Worm (Caenorhabditis elegans) whole organism, young adult: ENCODE results near the gene Y54G2A.15.

Source experiments
- B0019.2 ChIP-seq: fragments of 200-800 bp; sonication (Bioruptor generic); conservative IDR thresholded peaks from 2 replicates; pipeline ENCODE4 v1.3.6; 2022; ENCODE audit warnings: missing genetic modification reagents, missing genetic modification characterization, missing compliant biosample characterization
- B0336.3 ChIP-seq: fragments of 200-800 bp; sonication (Bioruptor generic); IDR thresholded peaks from 2 replicates; pipeline ENCODE4 v1.3.6; 2022; ENCODE audit warnings: missing genetic modification characterization, missing compliant biosample characterization
- F10E7.11 ChIP-seq: sonication (generic microtip); optimal IDR thresholded peaks from 2 replicates; lab custom pipeline; 2017; ENCODE audit warnings: mild to moderate bottlenecking, missing genetic modification characterization, moderate library complexity, missing compliant biosample characterization
- F22D6.2 ChIP-seq: sonication (generic microtip); optimal IDR thresholded peaks from 2 replicates; lab custom pipeline; 2016; ENCODE audit warnings: mild to moderate bottlenecking, missing genetic modification characterization, missing compliant biosample characterization
- F23B12.7 ChIP-seq: sonication (generic microtip); optimal IDR thresholded peaks from 2 replicates; lab custom pipeline; 2017; ENCODE audit warnings: missing genetic modification characterization, mild to moderate bottlenecking, missing compliant biosample characterization, antibody characterized with exemption, moderate library complexity; ENCODE audit not compliant: insufficient read depth
- F33H1.4 ChIP-seq: fragments of 200-800 bp; sonication (Bioruptor generic); IDR thresholded peaks from 2 replicates; pipeline ENCODE4 v1.3.6; 2022; ENCODE audit warnings: missing genetic modification reagents, missing genetic modification characterization, missing compliant biosample characterization
- F39B2.1 ChIP-seq: fragments of 200-800 bp; sonication (Bioruptor generic); IDR thresholded peaks from 2 replicates; pipeline ENCODE4 v1.3.6; 2022; ENCODE audit warnings: missing genetic modification reagents, missing genetic modification characterization, missing compliant biosample characterization
- F57A8.1 ChIP-seq: fragments of 200-800 bp; sonication (Bioruptor generic); optimal IDR thresholded peaks from 2 replicates; lab custom pipeline; 2018; ENCODE audit warnings: mild to moderate bottlenecking, missing genetic modification characterization, moderate library complexity, missing compliant biosample characterization
- K12H6.12 ChIP-seq: fragments of 200-800 bp; sonication (Bioruptor generic); optimal IDR thresholded peaks from 2 replicates; lab custom pipeline; 2018; ENCODE audit warnings: mild to moderate bottlenecking, missing genetic modification characterization, missing compliant biosample characterization
- Y56A3A.18 ChIP-seq: fragments of 200-800 bp; sonication (Bioruptor generic); IDR thresholded peaks from 2 replicates; pipeline ENCODE4 v1.3.6; 2022; ENCODE audit warnings: missing genetic modification reagents, missing genetic modification characterization, missing compliant biosample characterization
- Y79H2A.3 ChIP-seq: fragments of 200-800 bp; sonication (Bioruptor generic); conservative IDR thresholded peaks from 2 replicates; pipeline ENCODE4 v1.3.6; 2022; ENCODE audit warnings: missing genetic modification reagents, missing genetic modification characterization, missing compliant biosample characterization
- ZK185.1 ChIP-seq: sonication (generic microtip); optimal IDR thresholded peaks from 2 replicates; lab custom pipeline; 2016; ENCODE audit warnings: mild to moderate bottlenecking, missing genetic modification characterization, missing compliant biosample characterization; ENCODE audit not compliant: poor library complexity, severe bottlenecking
- akir-1 ChIP-seq: fragments of 200-800 bp; sonication (Bioruptor generic); optimal IDR thresholded peaks from 2 replicates; lab custom pipeline; 2018; ENCODE audit warnings: mild to moderate bottlenecking, missing genetic modification characterization, moderate library complexity, missing compliant biosample characterization
- aptf-2 ChIP-seq: fragments of 200-800 bp; sonication (Bioruptor generic); conservative IDR thresholded peaks from 2 replicates; pipeline ENCODE4 v1.3.6; 2022; ENCODE audit warnings: missing genetic modification reagents, missing genetic modification characterization, missing compliant biosample characterization
- bed-1 ChIP-seq: fragments of 200-800 bp; sonication (Bioruptor generic); IDR thresholded peaks from 2 replicates; pipeline ENCODE4 v1.3.6; 2022; ENCODE audit warnings: missing genetic modification reagents, missing genetic modification characterization, missing compliant biosample characterization
- ccch-3 ChIP-seq: fragments of 200-800 bp; sonication (Bioruptor generic); optimal IDR thresholded peaks from 2 replicates; lab custom pipeline; 2018; ENCODE audit warnings: mild to moderate bottlenecking, missing genetic modification characterization, missing compliant biosample characterization
- cebp-1 ChIP-seq, 2 experiments: fragments of 200-800 bp in 1 of 2; sonication (Bioruptor generic) in 1 of 2; sonication (generic microtip) in 1 of 2; IDR thresholded peaks in 1 of 2; optimal IDR thresholded peaks in 1 of 2; 2 replicates each; pipeline versions ENCODE4 v1.3.6 to Lab custom; 2017 to 2022; ENCODE audit warnings: missing compliant biosample characterization in 2 of 2, missing genetic modification characterization in 2 of 2, mild to moderate bottlenecking in 1 of 2, missing genetic modification reagents in 1 of 2, moderate library complexity in 1 of 2
- ceh-27 ChIP-seq: fragments of 200-800 bp; sonication (Bioruptor generic); optimal IDR thresholded peaks from 2 replicates; lab custom pipeline; 2018; ENCODE audit warnings: mild to moderate bottlenecking, missing genetic modification characterization, moderate library complexity, missing compliant biosample characterization
- ceh-91 ChIP-seq: fragments of 200-800 bp; sonication (Bioruptor generic); IDR thresholded peaks from 2 replicates; pipeline ENCODE4 v1.3.6; 2022; ENCODE audit warnings: missing genetic modification reagents, missing genetic modification characterization, missing compliant biosample characterization
- die-1 ChIP-seq: sonication (generic microtip); optimal IDR thresholded peaks from 2 replicates; lab custom pipeline; 2016; ENCODE audit warnings: missing genotype, mild to moderate bottlenecking, missing genetic modification characterization, missing compliant biosample characterization
- dpl-1 ChIP-seq: fragments of 150-350 bp; optimal IDR thresholded peaks from 2 replicates; lab custom pipeline; 2014; ENCODE audit warnings: missing biosample characterization, missing genetic modification reagents, missing genetic modification characterization
- efl-1 ChIP-seq: fragments of 150-350 bp; optimal IDR thresholded peaks from 2 replicates; lab custom pipeline; 2014; ENCODE audit warnings: missing biosample characterization, missing genetic modification reagents, missing genetic modification characterization
- egl-18 ChIP-seq: fragments of 200-800 bp; sonication (Bioruptor generic); IDR thresholded peaks from 2 replicates; pipeline ENCODE4 v1.3.6; 2022; ENCODE audit warnings: missing genetic modification reagents, missing genetic modification characterization, missing compliant biosample characterization
- egl-44 ChIP-seq: fragments of 200-800 bp; sonication (Bioruptor generic); IDR thresholded peaks from 2 replicates; pipeline ENCODE4 v1.3.6; 2022; ENCODE audit warnings: missing genetic modification reagents, missing genetic modification characterization, missing compliant biosample characterization
- egrh-3 ChIP-seq: fragments of 200-800 bp; sonication (Bioruptor generic); IDR thresholded peaks from 2 replicates; pipeline ENCODE4 v1.3.6; 2022; ENCODE audit warnings: missing genetic modification reagents, missing genetic modification characterization, missing compliant biosample characterization
- fkh-3 ChIP-seq: sonication (generic microtip); optimal IDR thresholded peaks from 2 replicates; lab custom pipeline; 2016; ENCODE audit warnings: mild to moderate bottlenecking, missing genetic modification characterization, missing compliant biosample characterization
- gei-17 ChIP-seq: fragments of 200-800 bp; sonication (Bioruptor generic); optimal IDR thresholded peaks from 2 replicates; lab custom pipeline; 2018; ENCODE audit warnings: mild to moderate bottlenecking, missing genetic modification characterization, missing compliant biosample characterization
- hrde-1 ChIP-seq: sonication (generic microtip); optimal IDR thresholded peaks from 2 replicates; lab custom pipeline; 2016; ENCODE audit warnings: missing genetic modification characterization, mild to moderate bottlenecking, missing compliant biosample characterization, moderate library complexity, missing genotype, missing genetic modification reagents, borderline replicate concordance
- lin-26 ChIP-seq: fragments of 200-800 bp; sonication (Bioruptor generic); IDR thresholded peaks from 2 replicates; pipeline ENCODE4 v1.3.6; 2022; ENCODE audit warnings: missing genetic modification reagents, missing genetic modification characterization, missing compliant biosample characterization
- lsl-1 ChIP-seq: fragments of 200-800 bp; sonication (Bioruptor generic); optimal IDR thresholded peaks from 2 replicates; lab custom pipeline; 2018; ENCODE audit warnings: mild to moderate bottlenecking, missing genetic modification characterization, moderate library complexity, missing compliant biosample characterization
- madf-10 ChIP-seq: sonication (generic microtip); optimal IDR thresholded peaks from 2 replicates; lab custom pipeline; 2016; ENCODE audit warnings: mild to moderate bottlenecking, missing genetic modification characterization, missing compliant biosample characterization
- madf-3 ChIP-seq: fragments of 200-800 bp; sonication (Bioruptor generic); IDR thresholded peaks from 2 replicates; pipeline ENCODE4 v1.3.6; 2022; ENCODE audit warnings: missing genetic modification reagents, missing genetic modification characterization, missing compliant biosample characterization
- mel-28 ChIP-seq: sonication (generic microtip); optimal IDR thresholded peaks from 2 replicates; lab custom pipeline; 2016; ENCODE audit warnings: borderline replicate concordance, mild to moderate bottlenecking, missing genetic modification characterization, missing compliant biosample characterization
- nfya-1 ChIP-seq: sonication (generic microtip); optimal IDR thresholded peaks from 2 replicates; lab custom pipeline; 2017; ENCODE audit warnings: antibody characterized with exemption, missing compliant biosample characterization, missing genetic modification characterization, borderline replicate concordance; ENCODE audit not compliant: insufficient read depth
- nhr-27 ChIP-seq: fragments of 200-800 bp; sonication (Bioruptor generic); optimal IDR thresholded peaks from 2 replicates; lab custom pipeline; 2018; ENCODE audit warnings: mild to moderate bottlenecking, missing genetic modification characterization, moderate library complexity, missing compliant biosample characterization
- nhr-80 ChIP-seq: sonication (generic microtip); optimal IDR thresholded peaks from 2 replicates; lab custom pipeline; 2016; ENCODE audit warnings: missing genetic modification characterization, missing compliant biosample characterization
- rcor-1 ChIP-seq: fragments of 200-800 bp; sonication (Bioruptor generic); IDR thresholded peaks from 2 replicates; pipeline ENCODE4 v1.3.6; 2022; ENCODE audit warnings: missing genetic modification reagents, missing genetic modification characterization, missing compliant biosample characterization
- snpc-1.3 ChIP-seq: sonication (generic microtip); optimal IDR thresholded peaks from 2 replicates; lab custom pipeline; 2017; ENCODE audit warnings: missing genetic modification characterization, mild to moderate bottlenecking, missing compliant biosample characterization, antibody characterized with exemption, moderate library complexity, missing genotype, missing genetic modification reagents; ENCODE audit not compliant: insufficient read depth
- snpc-3.4 ChIP-seq: sonication (generic microtip); optimal IDR thresholded peaks from 2 replicates; lab custom pipeline; 2017; ENCODE audit warnings: missing genetic modification characterization, mild to moderate bottlenecking, missing compliant biosample characterization, antibody characterized with exemption, moderate library complexity, missing genotype, missing genetic modification reagents
- snpc-4 ChIP-seq, 5 experiments: fragments of 150-350 bp in 1 of 5; sonication (generic microtip) in 4 of 5; optimal IDR thresholded peaks; 2 replicates each; lab custom pipeline; 2014 to 2018; ENCODE audit warnings: missing genetic modification characterization in 5 of 5, missing biosample characterization in 3 of 5, antibody characterized with exemption in 2 of 5, mild to moderate bottlenecking in 2 of 5, missing compliant biosample characterization in 2 of 5, missing genotype in 2 of 5, moderate library complexity in 2 of 5, missing genetic modification reagents in 1 of 5
- somi-1 ChIP-seq: fragments of 200-800 bp; sonication (Bioruptor generic); optimal IDR thresholded peaks from 2 replicates; lab custom pipeline; 2018; ENCODE audit warnings: mild to moderate bottlenecking, missing genetic modification characterization, missing compliant biosample characterization
- tbx-9 ChIP-seq: sonication (generic microtip); optimal IDR thresholded peaks from 2 replicates; lab custom pipeline; 2016; ENCODE audit warnings: borderline replicate concordance, missing genetic modification characterization, inconsistent platforms, missing compliant biosample characterization
- tlf-1 ChIP-seq: fragments of 200-800 bp; sonication (Bioruptor generic); optimal IDR thresholded peaks from 2 replicates; lab custom pipeline; 2018; ENCODE audit warnings: mild to moderate bottlenecking, missing genetic modification characterization, missing compliant biosample characterization
- unc-62 ChIP-seq: fragments of 150-350 bp; optimal IDR thresholded peaks from 2 replicates; lab custom pipeline; 2014; ENCODE audit warnings: missing biosample characterization, missing genetic modification reagents, missing genetic modification characterization
- ztf-25 ChIP-seq: fragments of 200-800 bp; sonication (Bioruptor generic); IDR thresholded peaks from 2 replicates; pipeline ENCODE4 v1.3.6; 2022; ENCODE audit warnings: missing genetic modification reagents, missing genetic modification characterization, missing compliant biosample characterization
- ztf-28 ChIP-seq: fragments of 200-800 bp; sonication (Bioruptor generic); IDR thresholded peaks from 2 replicates; pipeline ENCODE4 v1.3.6; 2022; ENCODE audit warnings: missing genetic modification reagents, missing genetic modification characterization, missing compliant biosample characterization

Gene Y54G2A.15

DNA sequence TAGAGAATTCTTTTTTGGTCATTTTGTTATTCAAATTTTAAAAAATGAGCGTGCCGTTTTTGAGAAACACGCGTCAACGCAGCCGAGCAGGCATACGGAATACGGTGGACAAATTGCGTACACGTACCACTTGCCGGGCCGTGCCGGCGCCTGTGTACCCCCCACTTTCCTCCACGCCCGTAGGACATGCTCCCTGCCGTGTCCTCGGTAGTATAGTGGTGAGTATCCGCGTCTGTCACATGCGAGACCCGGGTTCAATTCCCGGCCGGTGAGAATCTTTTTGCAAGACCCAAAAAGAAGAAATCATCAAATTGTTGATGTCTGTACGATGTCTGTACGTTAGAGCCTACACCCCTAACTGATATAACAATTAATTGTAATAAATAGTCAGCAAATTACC is 35.6 kb downstream of the Y54G2A.15 start (continued):
- TF ChIP-seq madf-10 (tag; lab: Kevin White, UChicago) (no peak), K12H6.12 (tag; lab: Kevin White, UChicago) (peak; percentile 1), ceh-91 (GFP tag; lab: Robert Waterston, UW) (no peak), egrh-3 (0 out of 2 replicates have a peak, but pooled peaks have one; percentile 15), madf-3 (no peak), F39B2.1 (no peak), somi-1 (GFP tag; lab: Kevin White, UChicago) (no peak), B0019.2 (0 out of 2 replicates have a peak, but pooled peaks have one; percentile 8), F10E7.11 (tag; lab: Kevin White, UChicago) (no peak), F22D6.2 (tag; lab: Kevin White, UChicago) (no peak), nhr-80 (tag; lab: Kevin White, UChicago) (no peak), efl-1 (GFP tag; lab: Kevin White, UChicago) (no peak), lsl-1 (GFP tag; lab: Kevin White, UChicago) (peak; percentile 7), F23B12.7 (tag; lab: Kevin White, UChicago) (no peak), egl-44 (GFP tag; lab: Robert Waterston, UW) (peak; percentile 60; the same call in 1 of the 2 replicates), ccch-3 (GFP tag; lab: Kevin White, UChicago) (no peak), ztf-25 (no peak), snpc-4 (GFP tag; optimal IDR thresholded peaks at IDR 0.05; lab: Kevin White, UChicago) (no peak), snpc-4 (tag; optimal IDR thresholded peaks at IDR 0.05; lab: Kevin White, UChicago) (peak in 1 of 4 experiments; percentile 31), nfya-1 (tag; lab: Kevin White, UChicago) (no peak), aptf-2 (no peak), cebp-1 (GFP tag; IDR thresholded peaks at IDR 0.05; lab: Robert Waterston, UW) (no peak), cebp-1 (tag; optimal IDR thresholded peaks at IDR 0.05; lab: Kevin White, UChicago) (no peak), F57A8.1 (GFP tag; lab: Kevin White, UChicago) (no peak), fkh-3 (no peak), ceh-27 (GFP tag; lab: Kevin White, UChicago) (no peak), egl-18 (GFP tag; lab: Robert Waterston, UW) (no peak), snpc-1.3 (tag; lab: Kevin White, UChicago) (no peak), ZK185.1 (tag; lab: Kevin White, UChicago) (no peak), akir-1 (no peak), lin-26 (GFP tag; lab: Robert Waterston, UW) (peak; percentile 75; the same call in 1 of the 2 replicates), dpl-1 (GFP tag; lab: Kevin White, UChicago) (no peak), tlf-1 (GFP tag; lab: Kevin White, UChicago) (no peak), nhr-27 (tag; lab: Kevin White, UChicago) (no peak), F33H1.4 (GFP tag; lab: Robert Waterston, UW) (peak; percentile 35; the same call in 1 of the 2 replicates), B0336.3 (no peak), Y56A3A.18 (0 out of 2 replicates have a peak, but pooled peaks have one; percentile 29), gei-17 (no peak), rcor-1 (GFP tag; lab: Robert Waterston, UW) (no peak), ztf-28 (GFP tag; lab: Robert Waterston, UW) (peak; percentile 13; the same call in 1 of the 2 replicates), Y79H2A.3 (no peak), unc-62 (GFP tag; lab: Kevin White, UChicago) (no peak), snpc-3.4 (tag; lab: Kevin White, UChicago) (no peak), hrde-1 (no peak), die-1 (no peak), tbx-9 (tag; lab: Kevin White, UChicago) (no peak), bed-1 (GFP tag; lab: Robert Waterston, UW) (no peak), mel-28 (no peak)
